Worm (Caenorhabditis elegans): ENCODE data around the gene R07C12.1.

Gene R07C12.1

ce11 chrIV:4171531-4172163, 19.4 kb downstream of the R07C12.1 start, which contains the start of the genes K08D10.13 and rnp-2 (continued):
- TF ChIP-seq hmg-1.1 (GFP tag; IDR thresholded peaks at IDR 0.05), result no peak
- TF ChIP-seq ctbp-1 (GFP tag; IDR thresholded peaks at IDR 0.05), result no peak
- no peak for TF ChIP-seq T20F7.1 (GFP tag; optimal IDR thresholded peaks at IDR 0.05)
- peak; percentile 29 for TF ChIP-seq unc-130 (GFP tag; optimal IDR thresholded peaks at IDR 0.05)
- no peak for TF ChIP-seq madf-9 (GFP tag; conservative IDR thresholded peaks at IDR 0.05)
- TF ChIP-seq mdt-29 (GFP tag; IDR thresholded peaks at IDR 0.05), result no peak
- peak; percentile 35 for TF ChIP-seq rbr-2 (tag; optimal IDR thresholded peaks at IDR 0.05)
- TF ChIP-seq lin-38 (GFP tag; IDR thresholded peaks at IDR 0.05), result peak; percentile 92
- no peak for TF ChIP-seq madf-5 (GFP tag; IDR thresholded peaks at IDR 0.05)
- TF ChIP-seq nhr-42 (GFP tag; IDR thresholded peaks at IDR 0.05), result no peak
- TF ChIP-seq nhr-77 (tag; optimal IDR thresholded peaks at IDR 0.05), result no peak
- peak in 1 of 2 experiments; percentile 45 for TF ChIP-seq hif-1 (tag; optimal IDR thresholded peaks at IDR 0.05)
- peak; percentile 9 for TF ChIP-seq nhr-28 (tag; optimal IDR thresholded peaks at IDR 0.05)
- no peak for TF ChIP-seq saeg-2 (GFP tag; IDR thresholded peaks at IDR 0.05)
- no peak for TF ChIP-seq hlh-11 (tag; optimal IDR thresholded peaks at IDR 0.05)

ce11 chrIV:4172242-4172641, 20.0 kb downstream of the R07C12.1 start:
- TF ChIP-seq lim-7 (GFP tag; IDR thresholded peaks at IDR 0.05), result 0 out of 2 replicates have a peak, but pooled peaks have one; percentile 28
- TF ChIP-seq mep-1 (tag; optimal IDR thresholded peaks at IDR 0.05), result no peak
- TF ChIP-seq nhr-237 (tag; optimal IDR thresholded peaks at IDR 0.05), result no peak
- TF ChIP-seq ceh-28 (tag; optimal IDR thresholded peaks at IDR 0.05), result peak; percentile 52
- no peak for TF ChIP-seq Y105C5A.15 (GFP tag; IDR thresholded peaks at IDR 0.05)

DNA sequence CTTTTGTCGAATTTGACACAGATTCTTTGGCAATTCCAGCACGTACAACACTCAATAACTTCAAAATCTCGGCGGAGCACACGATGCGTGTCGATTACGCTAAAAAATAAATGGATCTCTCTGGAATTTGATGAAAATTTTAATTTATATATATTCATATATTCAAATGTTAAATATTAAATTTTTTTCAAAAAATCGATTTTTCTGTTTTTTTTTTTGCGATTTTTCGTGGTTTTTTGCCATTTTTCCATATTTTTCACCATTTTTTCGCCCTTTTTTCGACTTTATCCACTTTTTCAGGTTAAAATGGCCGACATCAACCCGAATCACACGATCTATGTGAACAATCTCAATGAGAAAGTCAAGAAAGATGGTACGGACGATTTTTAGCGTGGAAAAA, 21.5 kb downstream of the R07C12.1 start, which contains the start of gene rnp-3:
rnp-3 (plus strand) TSS at position 301 of the 400 bp plus-strand sequence.
- TF ChIP-seq fos-1 (tag; optimal IDR thresholded peaks at IDR 0.05), result no peak
- TF ChIP-seq hif-1 (tag; optimal IDR thresholded peaks at IDR 0.05), result no peak
- TF ChIP-seq hlh-30 (tag; optimal IDR thresholded peaks at IDR 0.05; ENCODE audit: insufficient read depth), result no peak
- no peak for TF ChIP-seq duxl-1 (tag; optimal IDR thresholded peaks at IDR 0.05; ENCODE audit: poor library complexity)
- TF ChIP-seq Y5F2A.4 (GFP tag; optimal IDR thresholded peaks at IDR 0.05), result no peak

- TF ChIP-seq gei-8 (GFP tag; optimal IDR thresholded peaks at IDR 0.05), result no peak
- TF ChIP-seq D1046.2 (GFP tag; IDR thresholded peaks at IDR 0.05), result no peak
- TF ChIP-seq daf-8 (GFP tag; IDR thresholded peaks at IDR 0.05), result no peak
- no peak for TF ChIP-seq nhr-102 (tag; optimal IDR thresholded peaks at IDR 0.05)
- TF ChIP-seq madf-5 (GFP tag; IDR thresholded peaks at IDR 0.05), result no peak
- TF ChIP-seq ces-1 (GFP tag; optimal IDR thresholded peaks at IDR 0.05), result no peak
- no peak for TF ChIP-seq vab-7 (GFP tag; IDR thresholded peaks at IDR 0.05)
- no peak for TF ChIP-seq T20F7.1 (GFP tag; optimal IDR thresholded peaks at IDR 0.05)
- TF ChIP-seq zag-1 (tag; optimal IDR thresholded peaks at IDR 0.05), result no peak
- no peak for TF ChIP-seq rbr-2 (tag; optimal IDR thresholded peaks at IDR 0.05)
- no peak for TF ChIP-seq ceh-28 (tag; optimal IDR thresholded peaks at IDR 0.05)
- no peak for TF ChIP-seq cey-2 (tag; optimal IDR thresholded peaks at IDR 0.05; ENCODE audit: borderline replicate concordance, insufficient read depth)
- no peak for TF ChIP-seq saeg-2 (GFP tag; IDR thresholded peaks at IDR 0.05)
- TF ChIP-seq dpl-1 (GFP tag; optimal IDR thresholded peaks at IDR 0.05), result no peak
- no peak for TF ChIP-seq ztf-11 (tag; optimal IDR thresholded peaks at IDR 0.05)
- TF ChIP-seq nhr-25 (tag; optimal IDR thresholded peaks at IDR 0.05; ENCODE audit: borderline replicate concordance, insufficient read depth), result no peak
- no peak for TF ChIP-seq fkh-10 (GFP tag; optimal IDR thresholded peaks at IDR 0.05)
- no peak for TF ChIP-seq ceh-20 (GFP tag; IDR thresholded peaks at IDR 0.05)
- no peak for TF ChIP-seq lsy-2 (tag; optimal IDR thresholded peaks at IDR 0.05)
- no peak for TF ChIP-seq mdt-29 (GFP tag; IDR thresholded peaks at IDR 0.05)
These were observed 23.8 kb downstream of the R07C12.1 start, which contains the start of gene dnj-15 for ce11 chrIV:4176088-4176487. Gene dnj-15 (plus strand): TSS chrIV:4176388.

Measured in whole organism, L4 larva.